Worm (Caenorhabditis elegans): ENCODE data around the gene klp-11.
A peak's percentile ranks its signal among the peaks of the same experiment; 100 is the strongest.

klp-11 gene

ce11 chrIV:8752492-8752891 lies 9.4 kb downstream of the klp-11 start:
- TF ChIP-seq scrt-1 (GFP tag; IDR thresholded peaks at IDR 0.05) (no peak), tbx-11 (GFP tag; IDR thresholded peaks at IDR 0.05) (no peak), sea-1 (GFP tag; conservative IDR thresholded peaks at IDR 0.05) (no peak), F13C5.2 (tag; optimal IDR thresholded peaks at IDR 0.05) (no peak), tbx-37 (GFP tag; conservative IDR thresholded peaks at IDR 0.05) (no peak), ama-1 (optimal IDR thresholded peaks at IDR 0.05) (no peak), pes-1 (GFP tag; IDR thresholded peaks at IDR 0.05) (no peak)

- no peak for TF ChIP-seq hmg-4 (GFP tag; optimal IDR thresholded peaks at IDR 0.05)
- TF ChIP-seq hnd-1 (tag; optimal IDR thresholded peaks at IDR 0.05): no peak
- no peak for TF ChIP-seq scrt-1 (GFP tag; IDR thresholded peaks at IDR 0.05)
- no peak for TF ChIP-seq tbx-37 (GFP tag; conservative IDR thresholded peaks at IDR 0.05)
- no peak for TF ChIP-seq B0310.2 (tag; optimal IDR thresholded peaks at IDR 0.05)
- no peak for TF ChIP-seq sea-1 (GFP tag; conservative IDR thresholded peaks at IDR 0.05)
- no peak for TF ChIP-seq ceh-36 (tag; optimal IDR thresholded peaks at IDR 0.05)
- TF ChIP-seq ceh-13 (GFP tag; optimal IDR thresholded peaks at IDR 0.05): no peak
- TF ChIP-seq tra-4 (tag; optimal IDR thresholded peaks at IDR 0.05): no peak
- no peak for TF ChIP-seq pes-1 (GFP tag; IDR thresholded peaks at IDR 0.05)
- TF ChIP-seq ets-7 (tag; optimal IDR thresholded peaks at IDR 0.05): no peak
- no peak for TF ChIP-seq flt-1 (GFP tag; IDR thresholded peaks at IDR 0.05)
- no peak for TF ChIP-seq tbx-11 (GFP tag; IDR thresholded peaks at IDR 0.05)
- TF ChIP-seq ama-1 (optimal IDR thresholded peaks at IDR 0.05): no peak
Measured at ce11 chrIV:8748967-8749366, 12.9 kb downstream of the klp-11 start.

ce11 chrIV:8745591-8746302 lies 16.1 kb downstream of the klp-11 start, which contains the start of the genes F20C5.7 and parg-1:
TSS of gene F20C5.7 (minus strand) at chrIV:8745691.
TSS of gene parg-1 (plus strand) at chrIV:8746252.
- no peak for TF ChIP-seq sea-1 (GFP tag; conservative IDR thresholded peaks at IDR 0.05)

- TF ChIP-seq pes-1 (GFP tag; IDR thresholded peaks at IDR 0.05): no peak
- TF ChIP-seq hmbx-1 (tag; optimal IDR thresholded peaks at IDR 0.05): no peak
- no peak for TF ChIP-seq aly-1 (tag; optimal IDR thresholded peaks at IDR 0.05)
- peak; percentile 43 for TF ChIP-seq F13C5.2 (tag; optimal IDR thresholded peaks at IDR 0.05)
- no peak for TF ChIP-seq tbx-37 (GFP tag; conservative IDR thresholded peaks at IDR 0.05)
- no peak for TF ChIP-seq B0310.2 (tag; optimal IDR thresholded peaks at IDR 0.05)
- no peak for TF ChIP-seq scrt-1 (GFP tag; IDR thresholded peaks at IDR 0.05)
Measured at ce11 chrIV:8743654-8744332, 18.1 kb downstream of the klp-11 start, which contains the start of gene F21D5.7. TSS of gene F21D5.7 (minus strand) at chrIV:8743704.

- TF ChIP-seq tbx-37 (GFP tag; conservative IDR thresholded peaks at IDR 0.05) (no peak), pes-1 (GFP tag; IDR thresholded peaks at IDR 0.05) (no peak), ama-1 (optimal IDR thresholded peaks at IDR 0.05) (no peak), ceh-13 (GFP tag; optimal IDR thresholded peaks at IDR 0.05) (no peak), hmg-4 (GFP tag; optimal IDR thresholded peaks at IDR 0.05) (no peak), B0310.2 (tag; optimal IDR thresholded peaks at IDR 0.05) (no peak), tra-4 (tag; optimal IDR thresholded peaks at IDR 0.05) (no peak)
Measured at ce11 chrIV:8740952-8741438, 20.9 kb downstream of the klp-11 start, which contains the start of gene F21D5.6. TSS of gene F21D5.6 (minus strand) at chrIV:8741388.

- TF ChIP-seq aly-1 (tag; optimal IDR thresholded peaks at IDR 0.05) (no peak), scrt-1 (GFP tag; IDR thresholded peaks at IDR 0.05) (no peak), ets-7 (tag; optimal IDR thresholded peaks at IDR 0.05) (no peak), tra-4 (tag; optimal IDR thresholded peaks at IDR 0.05) (no peak), tbx-37 (GFP tag; conservative IDR thresholded peaks at IDR 0.05) (no peak), ceh-36 (tag; optimal IDR thresholded peaks at IDR 0.05) (no peak), tbx-11 (GFP tag; IDR thresholded peaks at IDR 0.05) (no peak), ama-1 (optimal IDR thresholded peaks at IDR 0.05) (no peak), hnd-1 (tag; optimal IDR thresholded peaks at IDR 0.05) (no peak), pes-1 (GFP tag; IDR thresholded peaks at IDR 0.05) (no peak), hmg-4 (GFP tag; optimal IDR thresholded peaks at IDR 0.05) (no peak), F13C5.2 (tag; optimal IDR thresholded peaks at IDR 0.05) (no peak), hmbx-1 (tag; optimal IDR thresholded peaks at IDR 0.05) (no peak), sea-1 (GFP tag; conservative IDR thresholded peaks at IDR 0.05) (no peak), B0310.2 (tag; optimal IDR thresholded peaks at IDR 0.05) (no peak), ceh-13 (GFP tag; optimal IDR thresholded peaks at IDR 0.05) (no peak), flt-1 (GFP tag; IDR thresholded peaks at IDR 0.05) (no peak)
Measured at ce11 chrIV:8739926-8740325, 21.9 kb downstream of the klp-11 start, which contains the start of gene mrps-33. TSS of gene mrps-33 (minus strand) at chrIV:8740026.

- TF ChIP-seq scrt-1 (GFP tag; IDR thresholded peaks at IDR 0.05) (no peak), ets-7 (tag; optimal IDR thresholded peaks at IDR 0.05) (no peak), B0310.2 (tag; optimal IDR thresholded peaks at IDR 0.05) (no peak), hmg-4 (GFP tag; optimal IDR thresholded peaks at IDR 0.05) (no peak), hnd-1 (tag; optimal IDR thresholded peaks at IDR 0.05) (no peak), flt-1 (GFP tag; IDR thresholded peaks at IDR 0.05) (no peak), aly-1 (tag; optimal IDR thresholded peaks at IDR 0.05) (no peak), ama-1 (optimal IDR thresholded peaks at IDR 0.05) (no peak), pes-1 (GFP tag; IDR thresholded peaks at IDR 0.05) (no peak), tbx-11 (GFP tag; IDR thresholded peaks at IDR 0.05) (no peak), hmbx-1 (tag; optimal IDR thresholded peaks at IDR 0.05) (no peak), tra-4 (tag; optimal IDR thresholded peaks at IDR 0.05) (no peak)
Measured at ce11 chrIV:8739294-8739693, 22.6 kb downstream of the klp-11 start, which contains the start of gene F21D5.5. TSS of gene F21D5.5 (minus strand) at chrIV:8739394.
